Worm (Caenorhabditis elegans) whole organism, early embryonic: ENCODE results near the gene ceeh-1.

Experiments
- F13C5.2 ChIP-seq: sonication (generic microtip); optimal IDR thresholded peaks from 2 replicates; lab custom pipeline; 2017; ENCODE audit warnings: mild to moderate bottlenecking, missing genetic modification characterization, inconsistent platforms, missing compliant biosample characterization
- ama-1 ChIP-seq: fragments of 150-350 bp; optimal IDR thresholded peaks from 2 replicates; lab custom pipeline; 2014
- ceh-36 ChIP-seq: sonication (generic microtip); optimal IDR thresholded peaks from 2 replicates; lab custom pipeline; 2016; ENCODE audit warnings: missing genetic modification characterization, inconsistent platforms, missing compliant biosample characterization
- tbx-11 ChIP-seq: fragments of 200-800 bp; sonication (Bioruptor generic); IDR thresholded peaks from 2 replicates; pipeline ENCODE4 v1.3.6; 2022; ENCODE audit warnings: missing genetic modification characterization, missing compliant biosample characterization
- tbx-37 ChIP-seq: fragments of 200-800 bp; sonication (Bioruptor generic); conservative IDR thresholded peaks from 2 replicates; pipeline ENCODE4 v1.3.6; 2022; ENCODE audit warnings: missing genetic modification reagents, missing genetic modification characterization, missing compliant biosample characterization

DNA sequence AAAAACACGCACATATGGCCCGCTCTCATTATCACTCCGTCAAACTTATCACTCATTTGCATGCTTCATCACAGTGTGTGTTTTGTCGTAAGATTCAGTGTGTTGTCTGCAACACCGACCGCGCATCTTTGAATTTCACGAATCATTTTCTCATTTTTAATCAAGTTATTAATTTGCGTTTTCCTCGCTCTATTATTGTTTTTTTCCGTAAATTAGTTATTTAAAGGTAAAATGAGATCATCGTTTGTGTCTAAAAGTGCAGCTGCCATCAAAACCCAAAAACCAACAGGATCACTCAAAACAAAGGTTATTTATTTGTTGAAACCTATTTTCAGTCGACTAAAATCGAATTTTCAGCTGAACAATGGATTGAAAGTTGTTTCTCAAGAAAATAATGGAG is 47.6 kb upstream of the ceeh-1 start, which contains the start of the genes T24C4.5 and ucr-2.3:
- TF ChIP-seq ceh-36 (no peak), tbx-11 (GFP tag; lab: Robert Waterston, UW) (no peak), ama-1 (lab: Kevin White, UChicago) (no peak), F13C5.2 (tag; lab: Kevin White, UChicago) (no peak), tbx-37 (GFP tag; lab: Robert Waterston, UW) (no peak)
